Worm (Caenorhabditis elegans) whole organism, L3 larva: Measurements from ENCODE around the gene rnp-7.

ENCODE experiments used
- ZK546.5 ChIP-seq: sonication (generic microtip); optimal IDR thresholded peaks from 2 replicates; lab custom pipeline; 2017; ENCODE audit warnings: missing biosample characterization, missing genetic modification characterization
- ama-1 ChIP-seq: fragments of 150-350 bp; optimal IDR thresholded peaks from 2 replicates; lab custom pipeline; 2018
- ceh-28 ChIP-seq: fragments of 150-350 bp; optimal IDR thresholded peaks from 2 replicates; lab custom pipeline; 2014; ENCODE audit warnings: missing biosample characterization, missing genetic modification reagents, missing genetic modification characterization
- daf-12 ChIP-seq: fragments of 150-350 bp; optimal IDR thresholded peaks from 2 replicates; lab custom pipeline; 2014; ENCODE audit warnings: missing biosample characterization, missing genetic modification reagents, missing genetic modification characterization
- lin-15B ChIP-seq: fragments of 150-350 bp; optimal IDR thresholded peaks from 2 replicates; lab custom pipeline; 2014; ENCODE audit warnings: missing biosample characterization, missing genetic modification characterization
- mdl-1 ChIP-seq: fragments of 150-350 bp; optimal IDR thresholded peaks from 2 replicates; lab custom pipeline; 2014; ENCODE audit warnings: missing biosample characterization, missing genetic modification characterization
- pqm-1 ChIP-seq: fragments of 150-350 bp; optimal IDR thresholded peaks from 2 replicates; lab custom pipeline; 2017; ENCODE audit warnings: missing biosample characterization, missing genetic modification characterization, inconsistent platforms
- zag-1 ChIP-seq: fragments of 150-350 bp; optimal IDR thresholded peaks from 2 replicates; lab custom pipeline; 2014; ENCODE audit warnings: missing biosample characterization, missing genetic modification characterization
- ztf-11 ChIP-seq: fragments of 150-350 bp; optimal IDR thresholded peaks from 2 replicates; lab custom pipeline; 2014; ENCODE audit warnings: missing biosample characterization, missing genetic modification characterization

DNA sequence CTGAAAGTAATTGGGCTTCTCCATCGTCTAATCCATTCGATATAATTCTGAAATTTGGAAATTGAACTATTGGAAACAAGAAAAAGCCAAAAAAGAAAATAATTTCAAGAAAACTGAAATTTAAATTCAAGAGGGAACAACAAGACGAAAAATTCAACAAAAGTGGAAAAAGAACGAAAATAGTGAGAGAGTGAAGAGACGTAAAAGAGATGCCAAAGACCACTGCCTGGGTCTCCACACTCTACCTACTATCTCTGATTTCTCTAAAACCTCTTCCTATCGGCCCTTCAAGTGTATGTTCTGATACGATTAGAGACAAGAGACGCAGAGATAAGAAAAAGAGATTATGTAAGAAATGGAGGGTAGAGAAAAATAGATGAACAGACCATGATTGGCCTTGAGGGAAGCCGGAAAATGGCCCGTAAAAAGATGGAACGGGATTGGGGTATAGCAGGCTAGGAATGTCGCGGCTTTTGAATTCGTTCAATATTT, 7.2 kb downstream of the rnp-7 start, which contains the start of gene ogt-1:
- TF ChIP-seq daf-12 (tag; lab: Kevin White, UChicago) (no peak), mdl-1 (tag; lab: Kevin White, UChicago) (peak; percentile 66), ama-1 (lab: Kevin White, UChicago) (peak; percentile 80), ZK546.5 (no peak), lin-15B (tag; lab: Kevin White, UChicago) (peak; percentile 72), pqm-1 (tag; lab: Kevin White, UChicago) (peak; percentile 77), ztf-11 (tag; lab: Kevin White, UChicago) (no peak), ceh-28 (tag; lab: Kevin White, UChicago) (peak; percentile 87), zag-1 (tag; lab: Kevin White, UChicago) (no peak)
